Fruit fly (Drosophila melanogaster): ENCODE measurements around the gene CG12268.

CG12268 gene

DNA sequence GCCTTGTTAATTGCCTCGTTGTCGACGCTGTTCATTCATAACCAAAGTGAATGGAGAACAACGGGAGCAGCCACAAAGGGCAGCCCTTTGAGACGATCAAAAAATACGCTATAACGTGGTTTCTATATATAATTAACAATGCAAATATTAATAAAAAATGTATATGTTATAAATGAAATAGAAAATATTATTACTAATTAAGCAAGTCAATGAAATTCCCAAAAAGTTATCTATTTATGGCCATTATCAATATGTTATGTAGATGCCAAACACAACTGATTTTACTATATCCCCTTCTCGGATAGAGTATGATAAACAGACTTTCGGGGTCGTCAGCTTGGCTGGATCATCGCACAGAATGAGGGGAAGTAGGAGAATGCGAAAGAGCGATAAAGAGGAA is 21.2 kb upstream of the CG12268 start (continued):
- TF ChIP-seq CG3163 (GFP tag; optimal IDR thresholded peaks at IDR 0.05) (no peak), Gug (GFP tag; IDR thresholded peaks at IDR 0.05) (no peak), Elba2 (GFP tag; optimal IDR thresholded peaks at IDR 0.05) (no peak), CG8765 (GFP tag; IDR thresholded peaks at IDR 0.05) (no peak), pho (GFP tag; optimal IDR thresholded peaks at IDR 0.05) (no peak), CG4328 (GFP tag; optimal IDR thresholded peaks at IDR 0.05) (peak; percentile 9), Bteb2 (GFP tag; optimal IDR thresholded peaks at IDR 0.05) (no peak), CG18619 (GFP tag; optimal IDR thresholded peaks at IDR 0.05) (peak; percentile 31), salm (tag; optimal IDR thresholded peaks at IDR 0.05) (peak; percentile 23), nom (GFP tag; optimal IDR thresholded peaks at IDR 0.05) (no peak), Eip74EF (GFP tag; optimal IDR thresholded peaks at IDR 0.05) (peak in 1 of 2 experiments; percentile 22), gsb-n (tag; optimal IDR thresholded peaks at IDR 0.05) (peak; percentile 34), cwo (GFP tag; optimal IDR thresholded peaks at IDR 0.05) (peak; percentile 53), CG5180 (GFP tag; optimal IDR thresholded peaks at IDR 0.05) (peak; percentile 19), ems (GFP tag; optimal IDR thresholded peaks at IDR 0.05) (no peak), TFAM (GFP tag; optimal IDR thresholded peaks at IDR 0.05) (no peak), tin (GFP tag; optimal IDR thresholded peaks at IDR 0.05) (peak; percentile 13), br (optimal IDR thresholded peaks at IDR 0.05) (no peak), CG14667 (GFP tag; IDR thresholded peaks at IDR 0.05) (0 out of 2 replicates have a peak, but pooled peaks have one; percentile 45), CG34376 (GFP tag; optimal IDR thresholded peaks at IDR 0.05) (no peak), H2.0 (GFP tag; IDR thresholded peaks at IDR 0.05) (peak; percentile 38; the same call in 1 of the 2 replicates), exex (tag; optimal IDR thresholded peaks at IDR 0.05) (no peak), grau (tag; optimal IDR thresholded peaks at IDR 0.05) (peak; percentile 68), stwl (tag; optimal IDR thresholded peaks at IDR 0.05) (no peak), CG12071 (GFP tag; optimal IDR thresholded peaks at IDR 0.05) (no peak), CG15479 (GFP tag; optimal IDR thresholded peaks at IDR 0.05) (no peak), gfzf (GFP tag; optimal IDR thresholded peaks at IDR 0.05) (no peak), CG11504 (tag; optimal IDR thresholded peaks at IDR 0.05) (peak; percentile 75), pzg (GFP tag; optimal IDR thresholded peaks at IDR 0.05) (no peak), Rfx (GFP tag; IDR thresholded peaks at IDR 0.05) (peak; percentile 48), fd102C (GFP tag; optimal IDR thresholded peaks at IDR 0.05) (no peak), vnd (GFP tag; IDR thresholded peaks at IDR 0.05; ENCODE audit: partially characterized antibody) (no peak), CG33213 (GFP tag; optimal IDR thresholded peaks at IDR 0.05) (no peak), chn (GFP tag; optimal IDR thresholded peaks at IDR 0.05) (no peak), CG4282 (GFP tag; optimal IDR thresholded peaks at IDR 0.05) (no peak), CG13287 (GFP tag; IDR thresholded peaks at IDR 0.05; ENCODE audit: partially characterized antibody) (no peak), CG1233 (GFP tag; optimal IDR thresholded peaks at IDR 0.05) (peak; percentile 30), kah (GFP tag; optimal IDR thresholded peaks at IDR 0.05) (no peak), CG4854 (GFP tag; optimal IDR thresholded peaks at IDR 0.05) (no peak), Opbp (GFP tag; IDR thresholded peaks at IDR 0.05; ENCODE audit: partially characterized antibody) (no peak), CG15011 (GFP tag; optimal IDR thresholded peaks at IDR 0.05) (no peak), CG15514 (GFP tag; optimal IDR thresholded peaks at IDR 0.05) (peak; percentile 14), B-H1 (GFP tag; IDR thresholded peaks at IDR 0.05) (peak; percentile 33; the same call in 2 of the 3 replicates), ATbp (GFP tag; optimal IDR thresholded peaks at IDR 0.05) (peak; percentile 56), pan (optimal IDR thresholded peaks at IDR 0.05) (no peak), pan (GFP tag; optimal IDR thresholded peaks at IDR 0.05 in 1 of 2, IDR thresholded peaks at IDR 0.05 in 1 of 2) (peak in 1 of 2 experiments; percentile 64), odd (GFP tag; optimal IDR thresholded peaks at IDR 0.05) (no peak), Vsx1 (GFP tag; optimal IDR thresholded peaks at IDR 0.05) (peak; percentile 29), ERR (GFP tag; optimal IDR thresholded peaks at IDR 0.05) (no peak), Ets97D (GFP tag; optimal IDR thresholded peaks at IDR 0.05) (no peak), kay (GFP tag; optimal IDR thresholded peaks at IDR 0.05) (no peak)

Measured in whole organism, embryonic.